Worm (Caenorhabditis elegans) whole organism, young adult: ENCODE data around the gene cpt-1.
A peak's percentile ranks its signal among the peaks of the same experiment; 100 is the strongest.

Experiments
- B0035.1 ChIP-seq: sonication (generic microtip); optimal IDR thresholded peaks from 2 replicates; lab custom pipeline; 2016; ENCODE audit warnings: missing genetic modification characterization, mild to moderate bottlenecking, missing compliant biosample characterization, missing genotype, missing genetic modification reagents
- D2030.7 ChIP-seq: fragments of 200-800 bp; sonication (Bioruptor generic); IDR thresholded peaks from 2 replicates; pipeline ENCODE4 v1.3.6; 2022; ENCODE audit warnings: missing genetic modification reagents, missing genetic modification characterization, missing compliant biosample characterization
- F23B12.7 ChIP-seq: sonication (generic microtip); optimal IDR thresholded peaks from 2 replicates; lab custom pipeline; 2017; ENCODE audit warnings: missing genetic modification characterization, mild to moderate bottlenecking, missing compliant biosample characterization, antibody characterized with exemption, moderate library complexity; ENCODE audit not compliant: insufficient read depth
- F37B4.10 ChIP-seq: fragments of 200-800 bp; sonication (Bioruptor generic); IDR thresholded peaks from 2 replicates; pipeline ENCODE4 v1.3.6; 2022; ENCODE audit warnings: missing genetic modification characterization, missing compliant biosample characterization
- F57A8.1 ChIP-seq: fragments of 200-800 bp; sonication (Bioruptor generic); optimal IDR thresholded peaks from 2 replicates; lab custom pipeline; 2018; ENCODE audit warnings: mild to moderate bottlenecking, missing genetic modification characterization, moderate library complexity, missing compliant biosample characterization
- Y53F4B.3 ChIP-seq: fragments of 200-800 bp; sonication (Bioruptor generic); IDR thresholded peaks from 2 replicates; pipeline ENCODE4 v1.3.6; 2022; ENCODE audit warnings: missing genetic modification reagents, missing genetic modification characterization, missing compliant biosample characterization
- Y79H2A.3 ChIP-seq: fragments of 200-800 bp; sonication (Bioruptor generic); conservative IDR thresholded peaks from 2 replicates; pipeline ENCODE4 v1.3.6; 2022; ENCODE audit warnings: missing genetic modification reagents, missing genetic modification characterization, missing compliant biosample characterization
- Y95B8A.8 ChIP-seq: fragments of 200-800 bp; sonication (Bioruptor generic); IDR thresholded peaks from 2 replicates; pipeline ENCODE4 v1.3.6; 2022; ENCODE audit warnings: missing genetic modification reagents, missing genetic modification characterization, missing compliant biosample characterization
- ZK185.1 ChIP-seq: sonication (generic microtip); optimal IDR thresholded peaks from 2 replicates; lab custom pipeline; 2016; ENCODE audit warnings: mild to moderate bottlenecking, missing genetic modification characterization, missing compliant biosample characterization; ENCODE audit not compliant: poor library complexity, severe bottlenecking
- akir-1 ChIP-seq: fragments of 200-800 bp; sonication (Bioruptor generic); optimal IDR thresholded peaks from 2 replicates; lab custom pipeline; 2018; ENCODE audit warnings: mild to moderate bottlenecking, missing genetic modification characterization, moderate library complexity, missing compliant biosample characterization
- aptf-3 ChIP-seq: fragments of 200-800 bp; sonication (Bioruptor generic); IDR thresholded peaks from 2 replicates; pipeline ENCODE4 v1.3.6; 2022; ENCODE audit warnings: missing genetic modification characterization, missing compliant biosample characterization
- athp-1 ChIP-seq: sonication (generic microtip); optimal IDR thresholded peaks from 2 replicates; lab custom pipeline; 2017; ENCODE audit warnings: mild to moderate bottlenecking, missing genetic modification characterization, missing compliant biosample characterization
- attf-3 ChIP-seq: fragments of 200-800 bp; sonication (Bioruptor generic); conservative IDR thresholded peaks from 2 replicates; pipeline ENCODE4 v1.3.6; 2022; ENCODE audit warnings: missing genetic modification reagents, missing genetic modification characterization, missing compliant biosample characterization
- attf-6 ChIP-seq: fragments of 200-800 bp; sonication (Bioruptor generic); IDR thresholded peaks from 2 replicates; pipeline ENCODE4 v1.3.6; 2022; ENCODE audit warnings: missing genetic modification reagents, missing genetic modification characterization, missing compliant biosample characterization
- bed-1 ChIP-seq: fragments of 200-800 bp; sonication (Bioruptor generic); IDR thresholded peaks from 2 replicates; pipeline ENCODE4 v1.3.6; 2022; ENCODE audit warnings: missing genetic modification reagents, missing genetic modification characterization, missing compliant biosample characterization
- cebp-2 ChIP-seq: fragments of 200-800 bp; sonication (Bioruptor generic); IDR thresholded peaks from 2 replicates; pipeline ENCODE4 v1.3.6; 2022; ENCODE audit warnings: missing genetic modification characterization, missing compliant biosample characterization
- ceh-100 ChIP-seq: fragments of 200-800 bp; sonication (Bioruptor generic); IDR thresholded peaks from 2 replicates; pipeline ENCODE4 v1.3.6; 2022; ENCODE audit warnings: missing genetic modification reagents, missing genetic modification characterization, missing compliant biosample characterization
- ceh-58 ChIP-seq: fragments of 200-800 bp; sonication (Bioruptor generic); IDR thresholded peaks from 2 replicates; pipeline ENCODE4 v1.3.6; 2022; ENCODE audit warnings: missing genetic modification characterization, missing compliant biosample characterization
- ceh-91 ChIP-seq: fragments of 200-800 bp; sonication (Bioruptor generic); IDR thresholded peaks from 2 replicates; pipeline ENCODE4 v1.3.6; 2022; ENCODE audit warnings: missing genetic modification reagents, missing genetic modification characterization, missing compliant biosample characterization
- chd-7 ChIP-seq: sonication (generic microtip); optimal IDR thresholded peaks from 2 replicates; lab custom pipeline; 2016; ENCODE audit warnings: mild to moderate bottlenecking, missing genetic modification characterization, moderate library complexity, missing compliant biosample characterization
- die-1 ChIP-seq: sonication (generic microtip); optimal IDR thresholded peaks from 2 replicates; lab custom pipeline; 2016; ENCODE audit warnings: missing genotype, mild to moderate bottlenecking, missing genetic modification characterization, missing compliant biosample characterization
- dpff-1 ChIP-seq: sonication (generic microtip); optimal IDR thresholded peaks from 2 replicates; lab custom pipeline; 2017; ENCODE audit warnings: mild to moderate bottlenecking, missing genetic modification characterization, missing compliant biosample characterization
- dpl-1 ChIP-seq: fragments of 150-350 bp; optimal IDR thresholded peaks from 2 replicates; lab custom pipeline; 2014; ENCODE audit warnings: missing biosample characterization, missing genetic modification reagents, missing genetic modification characterization
- egl-18 ChIP-seq: fragments of 200-800 bp; sonication (Bioruptor generic); IDR thresholded peaks from 2 replicates; pipeline ENCODE4 v1.3.6; 2022; ENCODE audit warnings: missing genetic modification reagents, missing genetic modification characterization, missing compliant biosample characterization
- ekl-4 ChIP-seq: fragments of 200-800 bp; sonication (Bioruptor generic); IDR thresholded peaks from 2 replicates; pipeline ENCODE4 v1.3.6; 2022; ENCODE audit warnings: missing genetic modification reagents, missing genetic modification characterization, missing compliant biosample characterization
- fkh-3 ChIP-seq: sonication (generic microtip); optimal IDR thresholded peaks from 2 replicates; lab custom pipeline; 2016; ENCODE audit warnings: mild to moderate bottlenecking, missing genetic modification characterization, missing compliant biosample characterization
- hlh-12 ChIP-seq: sonication (generic microtip); optimal IDR thresholded peaks from 2 replicates; lab custom pipeline; 2016; ENCODE audit warnings: missing genetic modification characterization, missing compliant biosample characterization
- hlh-26 ChIP-seq: fragments of 200-800 bp; sonication (Bioruptor generic); conservative IDR thresholded peaks from 2 replicates; pipeline ENCODE4 v1.3.6; 2022; ENCODE audit warnings: missing genetic modification reagents, missing genetic modification characterization, missing compliant biosample characterization
- hmg-1.2 ChIP-seq: fragments of 200-800 bp; sonication (Bioruptor generic); IDR thresholded peaks from 2 replicates; pipeline ENCODE4 v1.3.6; 2022; ENCODE audit warnings: missing genetic modification reagents, missing genetic modification characterization, missing compliant biosample characterization
- hrde-1 ChIP-seq: sonication (generic microtip); optimal IDR thresholded peaks from 2 replicates; lab custom pipeline; 2016; ENCODE audit warnings: missing genetic modification characterization, mild to moderate bottlenecking, missing compliant biosample characterization, moderate library complexity, missing genotype, missing genetic modification reagents, borderline replicate concordance
- lin-40 ChIP-seq: sonication (generic microtip); optimal IDR thresholded peaks from 2 replicates; lab custom pipeline; 2016; ENCODE audit warnings: missing genetic modification characterization, mild to moderate bottlenecking, missing compliant biosample characterization, missing genotype, missing genetic modification reagents
- lsl-1 ChIP-seq: fragments of 200-800 bp; sonication (Bioruptor generic); optimal IDR thresholded peaks from 2 replicates; lab custom pipeline; 2018; ENCODE audit warnings: mild to moderate bottlenecking, missing genetic modification characterization, moderate library complexity, missing compliant biosample characterization
- lsy-27 ChIP-seq: sonication (generic microtip); optimal IDR thresholded peaks from 2 replicates; lab custom pipeline; 2017; ENCODE audit warnings: missing genetic modification characterization, mild to moderate bottlenecking, missing compliant biosample characterization, antibody characterized with exemption, missing genotype, borderline replicate concordance; ENCODE audit not compliant: insufficient read depth
- mel-28 ChIP-seq: sonication (generic microtip); optimal IDR thresholded peaks from 2 replicates; lab custom pipeline; 2016; ENCODE audit warnings: borderline replicate concordance, mild to moderate bottlenecking, missing genetic modification characterization, missing compliant biosample characterization
- mes-4 ChIP-seq: sonication (generic microtip); optimal IDR thresholded peaks from 2 replicates; lab custom pipeline; 2016; ENCODE audit warnings: missing genotype, missing genetic modification characterization, missing compliant biosample characterization
- nfya-1 ChIP-seq: sonication (generic microtip); optimal IDR thresholded peaks from 2 replicates; lab custom pipeline; 2017; ENCODE audit warnings: antibody characterized with exemption, missing compliant biosample characterization, missing genetic modification characterization, borderline replicate concordance; ENCODE audit not compliant: insufficient read depth
- nfya-2 ChIP-seq: fragments of 200-800 bp; sonication (Bioruptor generic); IDR thresholded peaks from 2 replicates; pipeline ENCODE4 v1.3.6; 2022; ENCODE audit warnings: missing genetic modification reagents, missing genetic modification characterization, missing compliant biosample characterization
- nhr-179 ChIP-seq: sonication (generic microtip); optimal IDR thresholded peaks from 2 replicates; lab custom pipeline; 2016; ENCODE audit warnings: mild to moderate bottlenecking, missing genetic modification characterization, missing compliant biosample characterization
- pbrm-1 ChIP-seq: fragments of 200-800 bp; sonication (Bioruptor generic); IDR thresholded peaks from 2 replicates; pipeline ENCODE4 v1.3.6; 2022; ENCODE audit warnings: missing genetic modification reagents, missing genetic modification characterization, missing compliant biosample characterization
- pha-4 ChIP-seq: fragments of 150-350 bp; sonication (generic microtip); optimal IDR thresholded peaks from 2 replicates; lab custom pipeline; 2014; ENCODE audit warnings: missing biosample characterization, missing genetic modification reagents, missing genetic modification characterization
- repo-1 ChIP-seq: sonication (generic microtip); optimal IDR thresholded peaks from 2 replicates; lab custom pipeline; 2017; ENCODE audit warnings: mild to moderate bottlenecking, missing genetic modification characterization, missing compliant biosample characterization
- snpc-1.1 ChIP-seq: sonication (generic microtip); optimal IDR thresholded peaks from 2 replicates; lab custom pipeline; 2017; ENCODE audit warnings: missing genetic modification characterization, mild to moderate bottlenecking, missing compliant biosample characterization, antibody characterized with exemption, moderate library complexity, missing genotype, missing genetic modification reagents; ENCODE audit not compliant: insufficient read depth
- snpc-3.4 ChIP-seq: sonication (generic microtip); optimal IDR thresholded peaks from 2 replicates; lab custom pipeline; 2017; ENCODE audit warnings: missing genetic modification characterization, mild to moderate bottlenecking, missing compliant biosample characterization, antibody characterized with exemption, moderate library complexity, missing genotype, missing genetic modification reagents
- snpc-4 ChIP-seq, 5 experiments: fragments of 150-350 bp in 1 of 5; sonication (generic microtip) in 4 of 5; optimal IDR thresholded peaks; 2 replicates each; lab custom pipeline; 2014 to 2018; ENCODE audit warnings: missing genetic modification characterization in 5 of 5, missing biosample characterization in 3 of 5, antibody characterized with exemption in 2 of 5, mild to moderate bottlenecking in 2 of 5, missing compliant biosample characterization in 2 of 5, missing genotype in 2 of 5, moderate library complexity in 2 of 5, missing genetic modification reagents in 1 of 5
- sptf-2 ChIP-seq: fragments of 200-800 bp; sonication (Bioruptor generic); optimal IDR thresholded peaks from 2 replicates; lab custom pipeline; 2018; ENCODE audit warnings: mild to moderate bottlenecking, missing genetic modification characterization, missing compliant biosample characterization
- zfh-2 ChIP-seq: fragments of 200-800 bp; sonication (Bioruptor generic); conservative IDR thresholded peaks from 2 replicates; pipeline ENCODE4 v1.3.6; 2022; ENCODE audit warnings: missing genetic modification reagents, missing genetic modification characterization, missing compliant biosample characterization
- ztf-6 ChIP-seq: fragments of 200-800 bp; sonication (Bioruptor generic); IDR thresholded peaks from 2 replicates; pipeline ENCODE4 v1.3.6; 2022; ENCODE audit warnings: missing genetic modification reagents, missing genetic modification characterization, missing compliant biosample characterization

cpt-1 gene

DNA sequence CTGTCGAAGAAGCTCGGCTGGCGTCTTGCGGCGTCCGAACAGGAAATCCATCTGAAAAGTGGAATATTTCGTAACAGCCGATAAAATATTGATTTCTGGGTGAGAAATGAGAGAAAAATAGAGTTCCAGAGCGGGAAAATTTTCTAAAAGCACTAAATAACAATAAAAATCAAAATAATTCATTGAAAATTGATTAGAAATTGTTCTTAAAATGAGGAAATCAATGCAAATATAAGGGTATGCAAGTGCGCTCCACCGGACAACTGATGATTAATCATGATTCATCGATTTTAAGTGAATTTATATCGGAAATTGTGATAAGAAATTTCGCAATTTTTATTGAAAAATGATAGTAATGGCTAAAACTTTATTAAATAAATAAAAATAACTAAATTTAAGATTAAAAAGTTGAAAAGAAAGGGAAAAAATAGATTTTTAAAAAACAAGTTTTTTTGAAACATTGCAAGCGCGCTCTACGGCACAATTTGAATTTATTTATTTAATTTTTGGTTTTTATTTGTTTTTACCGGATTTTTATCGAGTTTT is 28.0 kb downstream of the cpt-1 start, which contains the start of the genes vps-2 and tiar-2 (continued):
- TF ChIP-seq bed-1 (GFP tag; lab: Robert Waterston, UW) (no peak), ekl-4 (GFP tag; lab: Robert Waterston, UW) (no peak), F37B4.10 (no peak), chd-7 (tag; lab: Kevin White, UChicago) (no peak), snpc-1.1 (tag; lab: Kevin White, UChicago) (no peak), fkh-3 (no peak), attf-3 (GFP tag; lab: Robert Waterston, UW) (no peak), lsl-1 (peak; percentile 2), ceh-58 (no peak), dpff-1 (tag; lab: Kevin White, UChicago) (no peak), attf-6 (GFP tag; lab: Robert Waterston, UW) (no peak), ztf-6 (no peak), cebp-2 (GFP tag; lab: Robert Waterston, UW) (no peak), hrde-1 (tag; lab: Kevin White, UChicago) (no peak), D2030.7 (GFP tag; lab: Robert Waterston, UW) (no peak), snpc-3.4 (peak; percentile 22), athp-1 (tag; lab: Kevin White, UChicago) (no peak), lsy-27 (tag; lab: Kevin White, UChicago) (no peak), mes-4 (tag; lab: Kevin White, UChicago) (no peak), pbrm-1 (GFP tag; lab: Robert Waterston, UW) (peak; percentile 35; the same call in 1 of the 2 replicates), zfh-2 (GFP tag; lab: Robert Waterston, UW) (no peak), F23B12.7 (tag; lab: Kevin White, UChicago) (no peak), nfya-2 (GFP tag; lab: Robert Waterston, UW) (no peak), hmg-1.2 (peak; percentile 54), repo-1 (tag; lab: Kevin White, UChicago) (no peak), ceh-91 (GFP tag; lab: Robert Waterston, UW) (no peak), ceh-100 (GFP tag; lab: Robert Waterston, UW) (no peak), die-1 (tag; lab: Kevin White, UChicago) (no peak), snpc-4 (GFP tag; optimal IDR thresholded peaks at IDR 0.05; lab: Kevin White, UChicago) (no peak), snpc-4 (tag; optimal IDR thresholded peaks at IDR 0.05; lab: Kevin White, UChicago) (peak in 3 of 4 experiments; percentile 42 to 74 (median 46)), sptf-2 (no peak), dpl-1 (GFP tag; lab: Kevin White, UChicago) (no peak), Y95B8A.8 (no peak), lin-40 (tag; lab: Kevin White, UChicago) (peak; percentile 66), hlh-26 (GFP tag; lab: Robert Waterston, UW) (no peak), ZK185.1 (no peak), F57A8.1 (GFP tag; lab: Kevin White, UChicago) (no peak), aptf-3 (no peak), Y79H2A.3 (GFP tag; lab: Robert Waterston, UW) (no peak), nfya-1 (tag; lab: Kevin White, UChicago) (no peak), egl-18 (GFP tag; lab: Robert Waterston, UW) (no peak), akir-1 (no peak), nhr-179 (tag; lab: Kevin White, UChicago) (no peak), B0035.1 (tag; lab: Kevin White, UChicago) (no peak), mel-28 (no peak), Y53F4B.3 (no peak), hlh-12 (no peak), pha-4 (tag; lab: Kevin White, UChicago) (no peak)
